Fruit fly (Drosophila melanogaster): Measurements from ENCODE around the gene CG2841.

- no peak for TF ChIP-seq Sin3A (optimal IDR thresholded peaks at IDR 0.05)
- no peak for TF ChIP-seq psq (optimal IDR thresholded peaks at IDR 0.05)
- TF ChIP-seq ttk (optimal IDR thresholded peaks at IDR 0.05), result no peak
Measured at dm6 chrX:2302875-2303274, 63.3 kb downstream of the CG2841 start.
